Fruit fly (Drosophila melanogaster) S2 (cell line): ENCODE results near the gene Mur29B.

Experiments used
- CG8478 ChIP-seq: fragments of >200 bp; optimal IDR thresholded peaks from 2 replicates; lab custom pipeline; 2018
- CTCF ChIP-seq, 2 experiments: fragments of >200 bp; optimal IDR thresholded peaks; 2 replicates each; lab custom pipeline; 2018

DNA sequence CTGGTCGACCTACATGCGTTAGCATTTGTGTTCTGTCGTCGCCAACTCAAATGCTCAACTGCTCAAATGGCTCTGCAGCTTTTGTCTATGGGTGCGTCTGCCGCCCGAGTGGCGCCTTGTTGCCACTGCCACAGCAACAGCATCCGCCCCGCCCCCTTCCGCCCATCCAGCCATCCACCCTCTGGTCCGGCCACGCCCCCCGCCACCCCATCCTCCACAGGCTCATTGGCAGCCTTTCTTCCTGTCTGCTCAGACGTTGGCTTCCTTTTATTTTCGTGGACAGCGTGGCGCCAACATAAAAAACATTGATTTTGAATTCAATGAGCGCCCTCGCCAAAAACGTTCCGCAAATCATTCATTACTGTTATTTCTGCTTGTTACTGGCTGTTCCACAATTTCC, 18.4 kb upstream of the Mur29B start:
- no peak for TF ChIP-seq CTCF (optimal IDR thresholded peaks at IDR 0.05; lab: Kevin White, UChicago)
- no peak for TF ChIP-seq CG8478 (lab: Kevin White, UChicago)
